Worm (Caenorhabditis elegans): Measurements from ENCODE around the gene idpp-16.

idpp-16 gene

ce11 chrV:11618173-11618572, 11.8 kb upstream of the idpp-16 start, which contains the start of gene glb-15:
Gene glb-15 (minus strand): TSS chrV:11618273.
- TF ChIP-seq mab-9 (GFP tag; IDR thresholded peaks at IDR 0.05) = no peak
- TF ChIP-seq nhr-84 (tag; optimal IDR thresholded peaks at IDR 0.05) = no peak
- no peak for TF ChIP-seq lin-14 (GFP tag; optimal IDR thresholded peaks at IDR 0.05)
- TF ChIP-seq egl-27 (tag; optimal IDR thresholded peaks at IDR 0.05) = no peak
- no peak for TF ChIP-seq nhr-77 (tag; optimal IDR thresholded peaks at IDR 0.05)
- TF ChIP-seq lin-13 (GFP tag; optimal IDR thresholded peaks at IDR 0.05) = no peak
- TF ChIP-seq nhr-71 (tag; optimal IDR thresholded peaks at IDR 0.05) = no peak
- TF ChIP-seq jun-1 (tag; optimal IDR thresholded peaks at IDR 0.05) = no peak
- TF ChIP-seq lir-3 (tag; optimal IDR thresholded peaks at IDR 0.05; ENCODE audit: poor library complexity) = no peak
- TF ChIP-seq unc-98 (GFP tag; IDR thresholded peaks at IDR 0.05) = no peak
- no peak for TF ChIP-seq efl-1 (optimal IDR thresholded peaks at IDR 0.05)
- TF ChIP-seq efl-1 (GFP tag; optimal IDR thresholded peaks at IDR 0.05 in 1 of 2) = no peak
- TF ChIP-seq fkh-4 (tag; optimal IDR thresholded peaks at IDR 0.05; ENCODE audit: borderline replicate concordance) = no peak
- no peak for TF ChIP-seq isw-1 (GFP tag; IDR thresholded peaks at IDR 0.05)
- no peak for TF ChIP-seq ztf-11 (tag; optimal IDR thresholded peaks at IDR 0.05)
- TF ChIP-seq sup-37 (GFP tag; optimal IDR thresholded peaks at IDR 0.05) = no peak
- TF ChIP-seq egl-13 (tag; optimal IDR thresholded peaks at IDR 0.05) = no peak

ce11 chrV:11616813-11617212, 10.5 kb upstream of the idpp-16 start:
- TF ChIP-seq elt-3 (tag; optimal IDR thresholded peaks at IDR 0.05) (peak in 1 of 6 experiments; percentile 22), egl-13 (tag; optimal IDR thresholded peaks at IDR 0.05) (no peak), ama-1 (optimal IDR thresholded peaks at IDR 0.05) (peak; percentile 26), sup-37 (GFP tag; optimal IDR thresholded peaks at IDR 0.05) (no peak), fkh-10 (GFP tag; optimal IDR thresholded peaks at IDR 0.05) (no peak), swsn-7 (tag; optimal IDR thresholded peaks at IDR 0.05) (no peak), irx-1 (tag; optimal IDR thresholded peaks at IDR 0.05) (no peak), nhr-28 (tag; optimal IDR thresholded peaks at IDR 0.05) (no peak), aha-1 (tag; optimal IDR thresholded peaks at IDR 0.05) (no peak), mef-2 (tag; optimal IDR thresholded peaks at IDR 0.05) (no peak), zag-1 (tag; optimal IDR thresholded peaks at IDR 0.05) (no peak), nhr-47 (tag; optimal IDR thresholded peaks at IDR 0.05) (no peak), snu-23 (GFP tag; optimal IDR thresholded peaks at IDR 0.05) (no peak), Y116A8C.19 (tag; optimal IDR thresholded peaks at IDR 0.05; ENCODE audit: borderline replicate concordance) (no peak), rnt-1 (tag; optimal IDR thresholded peaks at IDR 0.05) (no peak), lin-35 (GFP tag; optimal IDR thresholded peaks at IDR 0.05) (no peak), nhr-85 (tag) (peak; percentile 62), nhr-71 (tag; optimal IDR thresholded peaks at IDR 0.05) (no peak), blmp-1 (tag; optimal IDR thresholded peaks at IDR 0.05) (no peak)

ce11 chrV:11615948-11616681, 9.8 kb upstream of the idpp-16 start, which contains the start of gene nlp-24:
Gene nlp-24 (plus strand): TSS chrV:11616376.
- no peak for TF ChIP-seq C04F5.9 (tag; optimal IDR thresholded peaks at IDR 0.05)
- no peak for TF ChIP-seq pag-3 (tag; optimal IDR thresholded peaks at IDR 0.05; ENCODE audit: borderline replicate concordance, insufficient read depth)
- no peak for TF ChIP-seq C16A3.4 (tag; optimal IDR thresholded peaks at IDR 0.05)
- TF ChIP-seq lin-14 (GFP tag; optimal IDR thresholded peaks at IDR 0.05) = peak; percentile 59
- TF ChIP-seq ces-1 (GFP tag; optimal IDR thresholded peaks at IDR 0.05) = no peak
- no peak for TF ChIP-seq ama-1 (optimal IDR thresholded peaks at IDR 0.05)
- no peak for TF ChIP-seq nhr-77 (tag; optimal IDR thresholded peaks at IDR 0.05)
- TF ChIP-seq unc-98 (GFP tag; IDR thresholded peaks at IDR 0.05) = no peak
- TF ChIP-seq jun-1 (tag; optimal IDR thresholded peaks at IDR 0.05) = no peak
- TF ChIP-seq ceh-88 (GFP tag; IDR thresholded peaks at IDR 0.05) = no peak
- no peak for TF ChIP-seq sox-4 (tag; optimal IDR thresholded peaks at IDR 0.05)
- TF ChIP-seq nhr-76 (tag; optimal IDR thresholded peaks at IDR 0.05) = no peak
- peak in 1 of 2 experiments; percentile 24 for TF ChIP-seq lin-35 (GFP tag; optimal IDR thresholded peaks at IDR 0.05)
- TF ChIP-seq fos-1 (tag; optimal IDR thresholded peaks at IDR 0.05) = no peak
- TF ChIP-seq ztf-11 (tag; optimal IDR thresholded peaks at IDR 0.05) = no peak
- no peak for TF ChIP-seq xbp-1 (tag; optimal IDR thresholded peaks at IDR 0.05)
- no peak for TF ChIP-seq aly-2 (tag; optimal IDR thresholded peaks at IDR 0.05)
- TF ChIP-seq pqm-1 (tag; optimal IDR thresholded peaks at IDR 0.05) = no peak
- TF ChIP-seq ceh-90 (tag; optimal IDR thresholded peaks at IDR 0.05) = no peak
- no peak for TF ChIP-seq rnt-1 (tag; optimal IDR thresholded peaks at IDR 0.05)
- peak; percentile 98 for TF ChIP-seq nhr-85 (tag)
- no peak for TF ChIP-seq swsn-7 (tag; optimal IDR thresholded peaks at IDR 0.05)
- TF ChIP-seq skn-1 (tag; optimal IDR thresholded peaks at IDR 0.05) = no peak
- TF ChIP-seq tlp-1 (tag; optimal IDR thresholded peaks at IDR 0.05) = no peak
- TF ChIP-seq sup-37 (GFP tag; optimal IDR thresholded peaks at IDR 0.05) = no peak
- TF ChIP-seq nhr-47 (tag; optimal IDR thresholded peaks at IDR 0.05) = no peak
- TF ChIP-seq F16B12.6 (tag; optimal IDR thresholded peaks at IDR 0.05) = no peak
- no peak for TF ChIP-seq ceh-63 (GFP tag; optimal IDR thresholded peaks at IDR 0.05)

All from whole organism, L1 larva.